Worm (Caenorhabditis elegans) whole organism, early embryonic: Measurements from ENCODE around the gene K12H6.10.

Experiments
- F13C5.2 ChIP-seq: sonication (generic microtip); optimal IDR thresholded peaks from 2 replicates; lab custom pipeline; 2017; ENCODE audit warnings: mild to moderate bottlenecking, missing genetic modification characterization, inconsistent platforms, missing compliant biosample characterization
- aly-1 ChIP-seq: sonication (generic microtip); optimal IDR thresholded peaks from 2 replicates; lab custom pipeline; 2016; ENCODE audit warnings: missing genetic modification characterization, missing compliant biosample characterization
- ama-1 ChIP-seq: fragments of 150-350 bp; optimal IDR thresholded peaks from 2 replicates; lab custom pipeline; 2014
- ceh-13 ChIP-seq: fragments of 200-800 bp; sonication (Bioruptor generic); optimal IDR thresholded peaks from 2 replicates; lab custom pipeline; 2018; ENCODE audit warnings: mild to moderate bottlenecking, missing genetic modification characterization, missing compliant biosample characterization
- ceh-36 ChIP-seq: sonication (generic microtip); optimal IDR thresholded peaks from 2 replicates; lab custom pipeline; 2016; ENCODE audit warnings: missing genetic modification characterization, inconsistent platforms, missing compliant biosample characterization
- flt-1 ChIP-seq: fragments of 200-800 bp; sonication (Bioruptor generic); IDR thresholded peaks from 2 replicates; pipeline ENCODE4 v1.3.6; 2022; ENCODE audit warnings: missing genetic modification characterization, missing compliant biosample characterization
- tbx-11 ChIP-seq: fragments of 200-800 bp; sonication (Bioruptor generic); IDR thresholded peaks from 2 replicates; pipeline ENCODE4 v1.3.6; 2022; ENCODE audit warnings: missing genetic modification characterization, missing compliant biosample characterization
- tbx-37 ChIP-seq: fragments of 200-800 bp; sonication (Bioruptor generic); conservative IDR thresholded peaks from 2 replicates; pipeline ENCODE4 v1.3.6; 2022; ENCODE audit warnings: missing genetic modification reagents, missing genetic modification characterization, missing compliant biosample characterization

- TF ChIP-seq F13C5.2 (tag; lab: Kevin White, UChicago) (no peak), flt-1 (no peak), tbx-37 (GFP tag; lab: Robert Waterston, UW) (no peak), ama-1 (no peak), tbx-11 (no peak), ceh-36 (tag; lab: Kevin White, UChicago) (no peak), ceh-13 (GFP tag; lab: Kevin White, UChicago) (no peak), aly-1 (tag; lab: Kevin White, UChicago) (no peak)
Observed at ce11 chrII:2796431-2796830, 26.2 kb upstream of the K12H6.10 start.
